Worm (Caenorhabditis elegans) whole organism, young adult: ENCODE results near the gene C56G2.22.
A peak's percentile ranks its signal among the peaks of the same experiment; 100 is the strongest.

Source experiments
- B0336.3 ChIP-seq: fragments of 200-800 bp; sonication (Bioruptor generic); IDR thresholded peaks from 2 replicates; pipeline ENCODE4 v1.3.6; 2022; ENCODE audit warnings: missing genetic modification characterization, missing compliant biosample characterization
- C06A6.2 ChIP-seq: fragments of 200-800 bp; sonication (Bioruptor generic); conservative IDR thresholded peaks from 2 replicates; pipeline ENCODE4 v1.3.6; 2022; ENCODE audit warnings: missing genetic modification characterization, missing compliant biosample characterization
- F10E7.11 ChIP-seq: sonication (generic microtip); optimal IDR thresholded peaks from 2 replicates; lab custom pipeline; 2017; ENCODE audit warnings: mild to moderate bottlenecking, missing genetic modification characterization, moderate library complexity, missing compliant biosample characterization
- F22D6.2 ChIP-seq: sonication (generic microtip); optimal IDR thresholded peaks from 2 replicates; lab custom pipeline; 2016; ENCODE audit warnings: mild to moderate bottlenecking, missing genetic modification characterization, missing compliant biosample characterization
- F23B12.7 ChIP-seq: sonication (generic microtip); optimal IDR thresholded peaks from 2 replicates; lab custom pipeline; 2017; ENCODE audit warnings: missing genetic modification characterization, mild to moderate bottlenecking, missing compliant biosample characterization, antibody characterized with exemption, moderate library complexity; ENCODE audit not compliant: insufficient read depth
- F33H1.4 ChIP-seq: fragments of 200-800 bp; sonication (Bioruptor generic); IDR thresholded peaks from 2 replicates; pipeline ENCODE4 v1.3.6; 2022; ENCODE audit warnings: missing genetic modification reagents, missing genetic modification characterization, missing compliant biosample characterization
- F37B4.10 ChIP-seq: fragments of 200-800 bp; sonication (Bioruptor generic); IDR thresholded peaks from 2 replicates; pipeline ENCODE4 v1.3.6; 2022; ENCODE audit warnings: missing genetic modification characterization, missing compliant biosample characterization
- F52B5.7 ChIP-seq: sonication (generic microtip); optimal IDR thresholded peaks from 2 replicates; lab custom pipeline; 2016; ENCODE audit warnings: mild to moderate bottlenecking, missing genetic modification characterization, missing compliant biosample characterization
- F57A8.1 ChIP-seq: fragments of 200-800 bp; sonication (Bioruptor generic); optimal IDR thresholded peaks from 2 replicates; lab custom pipeline; 2018; ENCODE audit warnings: mild to moderate bottlenecking, missing genetic modification characterization, moderate library complexity, missing compliant biosample characterization
- K12H6.12 ChIP-seq: fragments of 200-800 bp; sonication (Bioruptor generic); optimal IDR thresholded peaks from 2 replicates; lab custom pipeline; 2018; ENCODE audit warnings: mild to moderate bottlenecking, missing genetic modification characterization, missing compliant biosample characterization
- Y56A3A.18 ChIP-seq: fragments of 200-800 bp; sonication (Bioruptor generic); IDR thresholded peaks from 2 replicates; pipeline ENCODE4 v1.3.6; 2022; ENCODE audit warnings: missing genetic modification reagents, missing genetic modification characterization, missing compliant biosample characterization
- ama-1 ChIP-seq, 3 experiments: fragments of 150-350 bp in 1 of 3; sonication (generic microtip) in 2 of 3; optimal IDR thresholded peaks; 2 replicates each; lab custom pipeline; 2014 to 2018; ENCODE audit warnings: missing biosample characterization in 2 of 3, missing genetic modification characterization in 2 of 3, missing genetic modification reagents in 2 of 3
- atf-7 ChIP-seq: sonication (generic microtip); optimal IDR thresholded peaks from 2 replicates; lab custom pipeline; 2017; ENCODE audit warnings: mild to moderate bottlenecking, missing genetic modification characterization, missing compliant biosample characterization
- attf-5 ChIP-seq: fragments of 200-800 bp; sonication (Bioruptor generic); optimal IDR thresholded peaks from 2 replicates; lab custom pipeline; 2018; ENCODE audit warnings: mild to moderate bottlenecking, missing genetic modification characterization, missing compliant biosample characterization
- bed-1 ChIP-seq: fragments of 200-800 bp; sonication (Bioruptor generic); IDR thresholded peaks from 2 replicates; pipeline ENCODE4 v1.3.6; 2022; ENCODE audit warnings: missing genetic modification reagents, missing genetic modification characterization, missing compliant biosample characterization
- cebp-1 ChIP-seq, 2 experiments: fragments of 200-800 bp in 1 of 2; sonication (Bioruptor generic) in 1 of 2; sonication (generic microtip) in 1 of 2; IDR thresholded peaks in 1 of 2; optimal IDR thresholded peaks in 1 of 2; 2 replicates each; pipeline versions ENCODE4 v1.3.6 to Lab custom; 2017 to 2022; ENCODE audit warnings: missing compliant biosample characterization in 2 of 2, missing genetic modification characterization in 2 of 2, mild to moderate bottlenecking in 1 of 2, missing genetic modification reagents in 1 of 2, moderate library complexity in 1 of 2
- ceh-100 ChIP-seq: fragments of 200-800 bp; sonication (Bioruptor generic); IDR thresholded peaks from 2 replicates; pipeline ENCODE4 v1.3.6; 2022; ENCODE audit warnings: missing genetic modification reagents, missing genetic modification characterization, missing compliant biosample characterization
- efl-1 ChIP-seq: fragments of 150-350 bp; optimal IDR thresholded peaks from 2 replicates; lab custom pipeline; 2014; ENCODE audit warnings: missing biosample characterization, missing genetic modification reagents, missing genetic modification characterization
- him-1 ChIP-seq: sonication (generic microtip); optimal IDR thresholded peaks from 2 replicates; lab custom pipeline; 2016; ENCODE audit warnings: missing genotype, missing genetic modification reagents, missing genetic modification characterization, missing compliant biosample characterization
- hmg-1.2 ChIP-seq: fragments of 200-800 bp; sonication (Bioruptor generic); IDR thresholded peaks from 2 replicates; pipeline ENCODE4 v1.3.6; 2022; ENCODE audit warnings: missing genetic modification reagents, missing genetic modification characterization, missing compliant biosample characterization
- let-526 ChIP-seq: fragments of 200-800 bp; sonication (Bioruptor generic); IDR thresholded peaks from 2 replicates; pipeline ENCODE4 v1.3.6; 2022; ENCODE audit warnings: missing genetic modification reagents, missing genetic modification characterization, missing compliant biosample characterization
- lin-40 ChIP-seq: sonication (generic microtip); optimal IDR thresholded peaks from 2 replicates; lab custom pipeline; 2016; ENCODE audit warnings: missing genetic modification characterization, mild to moderate bottlenecking, missing compliant biosample characterization, missing genotype, missing genetic modification reagents
- lsl-1 ChIP-seq: fragments of 200-800 bp; sonication (Bioruptor generic); optimal IDR thresholded peaks from 2 replicates; lab custom pipeline; 2018; ENCODE audit warnings: mild to moderate bottlenecking, missing genetic modification characterization, moderate library complexity, missing compliant biosample characterization
- madf-10 ChIP-seq: sonication (generic microtip); optimal IDR thresholded peaks from 2 replicates; lab custom pipeline; 2016; ENCODE audit warnings: mild to moderate bottlenecking, missing genetic modification characterization, missing compliant biosample characterization
- madf-3 ChIP-seq: fragments of 200-800 bp; sonication (Bioruptor generic); IDR thresholded peaks from 2 replicates; pipeline ENCODE4 v1.3.6; 2022; ENCODE audit warnings: missing genetic modification reagents, missing genetic modification characterization, missing compliant biosample characterization
- madf-8 ChIP-seq: fragments of 200-800 bp; sonication (Bioruptor generic); conservative IDR thresholded peaks from 2 replicates; pipeline ENCODE4 v1.3.6; 2022; ENCODE audit warnings: missing genetic modification reagents, missing genetic modification characterization, missing compliant biosample characterization
- mcd-1 ChIP-seq: fragments of 200-800 bp; sonication (Bioruptor generic); IDR thresholded peaks from 2 replicates; pipeline ENCODE4 v1.3.6; 2022; ENCODE audit warnings: missing genetic modification reagents, missing genetic modification characterization, missing compliant biosample characterization
- mes-4 ChIP-seq: sonication (generic microtip); optimal IDR thresholded peaks from 2 replicates; lab custom pipeline; 2016; ENCODE audit warnings: missing genotype, missing genetic modification characterization, missing compliant biosample characterization
- nhr-179 ChIP-seq: sonication (generic microtip); optimal IDR thresholded peaks from 2 replicates; lab custom pipeline; 2016; ENCODE audit warnings: mild to moderate bottlenecking, missing genetic modification characterization, missing compliant biosample characterization
- nhr-90 ChIP-seq: sonication (generic microtip); optimal IDR thresholded peaks from 2 replicates; lab custom pipeline; 2016; ENCODE audit warnings: missing genotype, mild to moderate bottlenecking, missing genetic modification characterization, missing compliant biosample characterization
- pbrm-1 ChIP-seq: fragments of 200-800 bp; sonication (Bioruptor generic); IDR thresholded peaks from 2 replicates; pipeline ENCODE4 v1.3.6; 2022; ENCODE audit warnings: missing genetic modification reagents, missing genetic modification characterization, missing compliant biosample characterization
- rec-8 ChIP-seq, 2 experiments: sonication (generic microtip); optimal IDR thresholded peaks; 2 replicates each; lab custom pipeline; 2016; ENCODE audit warnings: mild to moderate bottlenecking in 2 of 2, missing genetic modification characterization in 2 of 2, missing genetic modification reagents in 2 of 2, missing genotype in 2 of 2, missing biosample characterization in 1 of 2, missing compliant biosample characterization in 1 of 2, moderate library complexity in 1 of 2
- repo-1 ChIP-seq: sonication (generic microtip); optimal IDR thresholded peaks from 2 replicates; lab custom pipeline; 2017; ENCODE audit warnings: mild to moderate bottlenecking, missing genetic modification characterization, missing compliant biosample characterization
- snpc-1.1 ChIP-seq: sonication (generic microtip); optimal IDR thresholded peaks from 2 replicates; lab custom pipeline; 2017; ENCODE audit warnings: missing genetic modification characterization, mild to moderate bottlenecking, missing compliant biosample characterization, antibody characterized with exemption, moderate library complexity, missing genotype, missing genetic modification reagents; ENCODE audit not compliant: insufficient read depth
- snpc-1.3 ChIP-seq: sonication (generic microtip); optimal IDR thresholded peaks from 2 replicates; lab custom pipeline; 2017; ENCODE audit warnings: missing genetic modification characterization, mild to moderate bottlenecking, missing compliant biosample characterization, antibody characterized with exemption, moderate library complexity, missing genotype, missing genetic modification reagents; ENCODE audit not compliant: insufficient read depth
- snpc-4 ChIP-seq, 5 experiments: fragments of 150-350 bp in 1 of 5; sonication (generic microtip) in 4 of 5; optimal IDR thresholded peaks; 2 replicates each; lab custom pipeline; 2014 to 2018; ENCODE audit warnings: missing genetic modification characterization in 5 of 5, missing biosample characterization in 3 of 5, antibody characterized with exemption in 2 of 5, mild to moderate bottlenecking in 2 of 5, missing compliant biosample characterization in 2 of 5, missing genotype in 2 of 5, moderate library complexity in 2 of 5, missing genetic modification reagents in 1 of 5
- sptf-2 ChIP-seq: fragments of 200-800 bp; sonication (Bioruptor generic); optimal IDR thresholded peaks from 2 replicates; lab custom pipeline; 2018; ENCODE audit warnings: mild to moderate bottlenecking, missing genetic modification characterization, missing compliant biosample characterization
- tbp1 ChIP-seq: fragments of 200-800 bp; sonication (Bioruptor generic); optimal IDR thresholded peaks from 2 replicates; lab custom pipeline; 2018; ENCODE audit warnings: mild to moderate bottlenecking, missing genetic modification characterization, missing compliant biosample characterization
- unc-130 ChIP-seq: sonication (generic microtip); optimal IDR thresholded peaks from 2 replicates; lab custom pipeline; 2016; ENCODE audit warnings: missing genetic modification reagents, missing genetic modification characterization, missing compliant biosample characterization
- unc-62 ChIP-seq: fragments of 150-350 bp; optimal IDR thresholded peaks from 2 replicates; lab custom pipeline; 2014; ENCODE audit warnings: missing biosample characterization, missing genetic modification reagents, missing genetic modification characterization
- xnd-1 ChIP-seq: sonication (generic microtip); optimal IDR thresholded peaks from 2 replicates; lab custom pipeline; 2016; ENCODE audit warnings: missing genotype, missing genetic modification reagents, missing genetic modification characterization, missing compliant biosample characterization

Gene C56G2.22

DNA sequence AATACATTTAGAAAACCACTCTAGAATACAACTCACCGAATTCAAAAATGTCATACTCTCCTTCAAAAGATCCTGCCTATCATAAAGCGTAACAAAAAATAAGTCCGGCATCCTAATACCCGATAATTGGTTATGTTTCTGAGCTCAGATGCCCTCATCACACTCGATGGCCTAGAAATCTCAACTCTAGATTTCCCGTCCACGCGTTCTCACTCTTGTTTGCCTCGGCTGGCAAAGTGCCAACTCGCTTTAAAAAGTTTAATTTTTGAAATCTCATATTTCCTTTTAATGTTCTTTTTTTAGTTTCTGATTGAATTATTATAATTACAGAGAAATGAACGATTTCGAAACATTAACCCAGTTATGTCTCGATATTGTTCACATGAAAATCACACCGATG is 21.5 kb downstream of the C56G2.22 start, which contains the start of the genes C56G2.15 and thoc-2:
Gene C56G2.15 (minus strand): TSS at position 188 of the 400 bp plus-strand sequence.
Gene thoc-2 (plus strand): TSS at position 331 of the 400 bp plus-strand sequence.
- TF ChIP-seq nhr-90 (tag; lab: Kevin White, UChicago) = no peak
- no peak for TF ChIP-seq Y56A3A.18 (GFP tag; lab: Robert Waterston, UW)
- TF ChIP-seq cebp-1 (GFP tag; IDR thresholded peaks at IDR 0.05; lab: Robert Waterston, UW) = no peak
- peak; percentile 16 for TF ChIP-seq cebp-1 (tag; optimal IDR thresholded peaks at IDR 0.05; lab: Kevin White, UChicago)
- no peak for TF ChIP-seq rec-8 (tag; optimal IDR thresholded peaks at IDR 0.05; lab: Kevin White, UChicago)
- no peak for TF ChIP-seq snpc-1.1 (tag; lab: Kevin White, UChicago)
- no peak for TF ChIP-seq madf-3 (GFP tag; lab: Robert Waterston, UW)
- peak; percentile 10 for TF ChIP-seq lsl-1 (GFP tag; lab: Kevin White, UChicago)
- no peak for TF ChIP-seq nhr-179 (tag; lab: Kevin White, UChicago)
- TF ChIP-seq pbrm-1 (GFP tag; lab: Robert Waterston, UW) = no peak
- TF ChIP-seq F37B4.10 = no peak
- TF ChIP-seq hmg-1.2 (GFP tag; lab: Robert Waterston, UW) = 0 out of 2 replicates have a peak, but pooled peaks have one; percentile 14
- no peak for TF ChIP-seq him-1 (tag; lab: Kevin White, UChicago)

- TF ChIP-seq lsl-1 (GFP tag; lab: Kevin White, UChicago) (no peak), let-526 (GFP tag; lab: Robert Waterston, UW) (no peak), snpc-1.3 (no peak)
Measured at ce11 chrIII:6368524-6368923, 22.3 kb downstream of the C56G2.22 start.

DNA sequence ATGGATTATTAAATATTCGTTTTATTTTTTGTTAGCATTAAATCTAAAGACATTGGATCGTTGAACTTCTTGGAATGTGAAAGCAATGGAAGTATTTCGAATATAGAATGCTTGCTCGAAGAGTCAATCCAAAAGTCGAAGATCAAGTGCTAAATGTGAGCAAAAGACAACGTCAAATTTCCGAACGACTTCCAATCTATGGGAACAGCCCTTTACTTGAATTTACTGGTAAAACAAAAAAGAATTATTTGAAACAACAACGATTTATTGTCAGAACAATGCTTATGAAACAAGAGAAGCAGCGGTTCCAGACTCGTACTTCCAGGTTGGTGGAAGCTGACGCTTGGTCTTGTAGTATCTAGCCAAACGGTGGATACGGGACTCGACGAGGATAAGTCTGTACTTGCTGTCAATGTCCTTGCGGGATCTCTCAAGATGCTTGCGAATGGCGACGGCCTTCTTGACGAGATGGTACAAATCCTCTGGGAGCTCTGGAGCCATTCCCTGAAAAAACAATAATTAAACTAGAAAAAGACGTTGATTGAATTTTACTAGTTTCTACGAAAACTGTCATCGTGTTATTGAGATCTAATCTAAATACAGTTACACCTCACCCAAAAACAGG is 27.7 kb downstream of the C56G2.22 start:
- TF ChIP-seq madf-10 (tag; lab: Kevin White, UChicago) = no peak
- peak; percentile 29 for TF ChIP-seq xnd-1 (tag; lab: Kevin White, UChicago)
- TF ChIP-seq F10E7.11 = no peak
- TF ChIP-seq unc-130 (GFP tag; lab: Kevin White, UChicago) = peak; percentile 82
- TF ChIP-seq mes-4 (tag; lab: Kevin White, UChicago) = peak; percentile 14
- TF ChIP-seq unc-62 (GFP tag; lab: Kevin White, UChicago) = no peak
- peak; percentile 36; the same call in 1 of the 2 replicates for TF ChIP-seq ceh-100
- peak; percentile 20 for TF ChIP-seq attf-5
- no peak for TF ChIP-seq ama-1 (optimal IDR thresholded peaks at IDR 0.05; lab: Kevin White, UChicago)
- TF ChIP-seq ama-1 (GFP tag; optimal IDR thresholded peaks at IDR 0.05; lab: Kevin White, UChicago) = peak in 1 of 2 experiments; percentile 82
- peak; percentile 57; the same call in 1 of the 2 replicates for TF ChIP-seq pbrm-1 (GFP tag; lab: Robert Waterston, UW)
- no peak for TF ChIP-seq let-526 (GFP tag; lab: Robert Waterston, UW)
- TF ChIP-seq F22D6.2 (tag; lab: Kevin White, UChicago) = no peak
- peak; percentile 45 for TF ChIP-seq mcd-1 (GFP tag; lab: Robert Waterston, UW)
- TF ChIP-seq atf-7 (tag; lab: Kevin White, UChicago) = peak; percentile 37
- TF ChIP-seq bed-1 = no peak
- no peak for TF ChIP-seq K12H6.12
- TF ChIP-seq snpc-4 (GFP tag; optimal IDR thresholded peaks at IDR 0.05; lab: Kevin White, UChicago) = peak; percentile 69
- peak in 2 of 4 experiments; percentile 10 to 63 for TF ChIP-seq snpc-4 (tag; optimal IDR thresholded peaks at IDR 0.05; lab: Kevin White, UChicago)
- TF ChIP-seq sptf-2 (GFP tag; lab: Kevin White, UChicago) = peak; percentile 49
- TF ChIP-seq repo-1 (tag; lab: Kevin White, UChicago) = peak; percentile 74
- TF ChIP-seq F57A8.1 (GFP tag; lab: Kevin White, UChicago) = peak; percentile 82
- peak; percentile 91 for TF ChIP-seq Y56A3A.18 (GFP tag; lab: Robert Waterston, UW)
- peak; percentile 62 for TF ChIP-seq F23B12.7 (tag; lab: Kevin White, UChicago)
- TF ChIP-seq B0336.3 = peak; percentile 98
- TF ChIP-seq C06A6.2 = no peak
- peak; percentile 28 for TF ChIP-seq efl-1
- TF ChIP-seq F52B5.7 = peak; percentile 43
- TF ChIP-seq lin-40 (tag; lab: Kevin White, UChicago) = no peak
- 0 out of 2 replicates have a peak, but pooled peaks have one; percentile 37 for TF ChIP-seq madf-8 (GFP tag; lab: Robert Waterston, UW)
- peak; percentile 60 for TF ChIP-seq tbp1 (GFP tag; lab: Kevin White, UChicago)
- peak; percentile 38 for TF ChIP-seq F33H1.4 (GFP tag; lab: Robert Waterston, UW)
